Worm (Caenorhabditis elegans): ENCODE measurements around the gene R13A5.7.

DNA sequence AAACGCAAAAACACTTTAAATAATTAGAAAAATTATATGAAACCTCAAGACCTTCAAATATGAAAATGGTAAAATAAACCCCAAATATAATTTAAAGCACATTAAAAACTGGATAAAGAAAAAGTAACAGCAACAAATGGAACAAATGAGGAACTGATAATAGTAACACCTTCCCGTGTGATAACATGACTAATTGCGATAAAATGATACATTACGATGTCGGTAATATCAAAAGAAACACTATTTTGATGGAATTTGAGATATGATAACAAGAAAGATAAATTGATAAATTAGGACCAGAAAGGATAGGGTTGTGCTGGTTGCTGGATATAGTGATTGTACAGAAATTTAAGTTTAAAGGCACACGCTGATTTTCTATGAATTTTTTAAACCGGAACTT is 27.9 kb downstream of the R13A5.7 start:
- TF ChIP-seq B0310.2 (tag; optimal IDR thresholded peaks at IDR 0.05) (no peak), ama-1 (optimal IDR thresholded peaks at IDR 0.05) (no peak), flt-1 (GFP tag; IDR thresholded peaks at IDR 0.05) (no peak), tbx-37 (GFP tag; conservative IDR thresholded peaks at IDR 0.05) (no peak), ets-7 (tag; optimal IDR thresholded peaks at IDR 0.05) (no peak), aly-1 (tag; optimal IDR thresholded peaks at IDR 0.05) (no peak), sea-1 (GFP tag; conservative IDR thresholded peaks at IDR 0.05) (no peak), scrt-1 (GFP tag; IDR thresholded peaks at IDR 0.05) (no peak), hnd-1 (tag; optimal IDR thresholded peaks at IDR 0.05) (no peak), tbx-11 (GFP tag; IDR thresholded peaks at IDR 0.05) (no peak)
